Worm (Caenorhabditis elegans) whole organism, L4/young adult: ENCODE results near the gene bra-2.

ENCODE experiments used
- W03F9.2 ChIP-seq: fragments of 150-350 bp; optimal IDR thresholded peaks from 2 replicates; lab custom pipeline; 2014; ENCODE audit warnings: missing biosample characterization, missing genetic modification characterization
- dao-5 ChIP-seq: sonication (generic microtip); optimal IDR thresholded peaks from 2 replicates; lab custom pipeline; 2016; ENCODE audit warnings: missing genotype, missing genetic modification characterization, moderate library complexity, missing compliant biosample characterization
- him-1 ChIP-seq: sonication (generic microtip); optimal IDR thresholded peaks from 2 replicates; lab custom pipeline; 2016; ENCODE audit warnings: missing genotype, missing genetic modification reagents, missing genetic modification characterization, missing compliant biosample characterization

ce11 chrIII:886726-887125 is 24.3 kb upstream of the bra-2 start, which contains the start of gene zer-1:
- TF ChIP-seq him-1, result no peak
- TF ChIP-seq W03F9.2 (tag; lab: Kevin White, UChicago), result no peak
- no peak for TF ChIP-seq dao-5 (tag; lab: Kevin White, UChicago)
